Worm (Caenorhabditis elegans) whole organism, L4 larva: ENCODE data around the gene arrd-25.
A peak's percentile ranks its signal among the peaks of the same experiment; 100 is the strongest.

ENCODE experiments used
- F10B5.3 ChIP-seq: sonication (generic microtip); optimal IDR thresholded peaks from 2 replicates; lab custom pipeline; 2016; ENCODE audit warnings: mild to moderate bottlenecking, missing genetic modification characterization, missing compliant biosample characterization
- F37D6.2 ChIP-seq: sonication (generic microtip); optimal IDR thresholded peaks from 2 replicates; lab custom pipeline; 2016; ENCODE audit warnings: mild to moderate bottlenecking, missing genetic modification characterization, missing compliant biosample characterization
- F44E2.7 ChIP-seq: fragments of 200-800 bp; sonication (Bioruptor generic); IDR thresholded peaks from 2 replicates; pipeline ENCODE4 v2.1.2; 2022; ENCODE audit warnings: missing genetic modification characterization, missing compliant biosample characterization
- T26A8.4 ChIP-seq: fragments of 200-800 bp; sonication (Bioruptor generic); IDR thresholded peaks from 2 replicates; pipeline ENCODE4 v1.3.6; 2022; ENCODE audit warnings: missing genetic modification characterization, missing compliant biosample characterization
- Y5F2A.4 ChIP-seq: fragments of 200-800 bp; sonication (Bioruptor generic); optimal IDR thresholded peaks from 2 replicates; lab custom pipeline; 2018; ENCODE audit warnings: mild to moderate bottlenecking, missing genetic modification characterization, missing compliant biosample characterization
- Y75B8A.6 ChIP-seq: fragments of 200-800 bp; sonication (Bioruptor generic); IDR thresholded peaks from 2 replicates; pipeline ENCODE4 v1.3.6; 2022; ENCODE audit warnings: missing genetic modification reagents, missing genetic modification characterization, missing compliant biosample characterization
- aly-2 ChIP-seq: sonication (generic microtip); optimal IDR thresholded peaks from 2 replicates; lab custom pipeline; 2018; ENCODE audit warnings: missing biosample characterization, missing genetic modification characterization
- ceh-20 ChIP-seq: fragments of 200-800 bp; sonication (Bioruptor generic); IDR thresholded peaks from 2 replicates; pipeline ENCODE4 v1.3.6; 2022; ENCODE audit warnings: missing genetic modification reagents, missing genetic modification characterization, missing compliant biosample characterization
- ceh-32 ChIP-seq: sonication (generic microtip); optimal IDR thresholded peaks from 2 replicates; lab custom pipeline; 2016; ENCODE audit warnings: mild to moderate bottlenecking, missing genetic modification characterization, missing compliant biosample characterization; ENCODE audit not compliant: poor library complexity
- ceh-82 ChIP-seq: sonication (generic microtip); optimal IDR thresholded peaks from 2 replicates; lab custom pipeline; 2017; ENCODE audit warnings: missing biosample characterization, missing genetic modification characterization
- ces-1 ChIP-seq: fragments of 150-350 bp; sonication (generic microtip); optimal IDR thresholded peaks from 4 replicates; lab custom pipeline; 2014; ENCODE audit warnings: missing biosample characterization, missing genetic modification reagents, missing genetic modification characterization
- cey-2 ChIP-seq: sonication (generic microtip); optimal IDR thresholded peaks from 3 replicates; lab custom pipeline; 2017; ENCODE audit warnings: missing genetic modification characterization, mild to moderate bottlenecking, missing compliant biosample characterization, antibody characterized with exemption, borderline replicate concordance; ENCODE audit not compliant: insufficient read depth
- ctbp-1 ChIP-seq: fragments of 200-800 bp; sonication (Bioruptor generic); IDR thresholded peaks from 2 replicates; pipeline ENCODE4 v1.3.6; 2022; ENCODE audit warnings: missing genetic modification reagents, missing genetic modification characterization, missing compliant biosample characterization
- daf-16 ChIP-seq, 3 experiments: sonication (generic microtip); optimal IDR thresholded peaks; 2 replicates each; lab custom pipeline; 2016 to 2017; ENCODE audit warnings: missing genetic modification characterization in 3 of 3, missing genetic modification reagents in 3 of 3, mild to moderate bottlenecking in 2 of 3, missing compliant biosample characterization in 2 of 3, missing biosample characterization in 1 of 3, moderate library complexity in 1 of 3
- dmd-6 ChIP-seq: fragments of 200-800 bp; sonication (Bioruptor generic); IDR thresholded peaks from 2 replicates; pipeline ENCODE4 v1.3.6; 2022; ENCODE audit warnings: missing genetic modification reagents, missing genetic modification characterization, missing compliant biosample characterization
- dpl-1 ChIP-seq: fragments of 150-350 bp; optimal IDR thresholded peaks from 2 replicates; lab custom pipeline; 2014; ENCODE audit warnings: missing biosample characterization, missing genetic modification reagents, missing genetic modification characterization
- dve-1 ChIP-seq: sonication (generic microtip); optimal IDR thresholded peaks from 2 replicates; lab custom pipeline; 2017; ENCODE audit warnings: antibody characterized with exemption, mild to moderate bottlenecking, missing genetic modification characterization, missing compliant biosample characterization; ENCODE audit not compliant: insufficient read depth
- fos-1 ChIP-seq: fragments of 150-350 bp; optimal IDR thresholded peaks from 2 replicates; lab custom pipeline; 2014; ENCODE audit warnings: missing biosample characterization, missing genetic modification characterization
- hlh-11 ChIP-seq: fragments of 200-800 bp; sonication (Bioruptor generic); optimal IDR thresholded peaks from 2 replicates; lab custom pipeline; 2018; ENCODE audit warnings: mild to moderate bottlenecking, missing genetic modification characterization, missing compliant biosample characterization
- lin-1 ChIP-seq: fragments of 200-800 bp; sonication (Bioruptor generic); IDR thresholded peaks from 2 replicates; pipeline ENCODE4 v1.3.6; 2022; ENCODE audit warnings: missing genetic modification reagents, missing genetic modification characterization, missing compliant biosample characterization
- lin-15B ChIP-seq: fragments of 150-350 bp; sonication (generic microtip); optimal IDR thresholded peaks from 3 replicates; lab custom pipeline; 2014; ENCODE audit warnings: missing biosample characterization, missing genetic modification characterization
- lin-29 ChIP-seq: fragments of 200-800 bp; sonication (Bioruptor generic); IDR thresholded peaks from 2 replicates; pipeline ENCODE4 v1.3.6; 2022; ENCODE audit warnings: missing genetic modification reagents, missing genetic modification characterization, missing compliant biosample characterization
- lin-38 ChIP-seq: fragments of 200-800 bp; sonication (Bioruptor generic); IDR thresholded peaks from 2 replicates; pipeline ENCODE4 v1.3.6; 2022; ENCODE audit warnings: missing genetic modification reagents, missing genetic modification characterization, missing compliant biosample characterization
- lsy-2 ChIP-seq, 2 experiments: fragments of 150-350 bp in 1 of 2; sonication (generic microtip) in 1 of 2; optimal IDR thresholded peaks; 2 replicates each; lab custom pipeline; 2014 to 2017; ENCODE audit warnings: missing biosample characterization in 2 of 2, missing genetic modification characterization in 2 of 2
- mdl-1 ChIP-seq, 2 experiments: fragments of 150-350 bp in 1 of 2; sonication (generic microtip) in 1 of 2; optimal IDR thresholded peaks; 2 replicates each; lab custom pipeline; 2014 to 2017; ENCODE audit warnings: missing biosample characterization in 2 of 2, missing genetic modification characterization in 2 of 2
- mxl-3 ChIP-seq: fragments of 200-800 bp; sonication (Bioruptor generic); optimal IDR thresholded peaks from 2 replicates; lab custom pipeline; 2018; ENCODE audit warnings: mild to moderate bottlenecking, missing genetic modification characterization, missing compliant biosample characterization
- nhr-102 ChIP-seq: sonication (generic microtip); optimal IDR thresholded peaks from 2 replicates; lab custom pipeline; 2016; ENCODE audit warnings: mild to moderate bottlenecking, missing genetic modification characterization, moderate library complexity, missing compliant biosample characterization
- nhr-11 ChIP-seq: fragments of 150-350 bp; optimal IDR thresholded peaks from 2 replicates; lab custom pipeline; 2014; ENCODE audit warnings: missing biosample characterization, missing genetic modification characterization
- nhr-111 ChIP-seq: fragments of 200-800 bp; sonication (Bioruptor generic); optimal IDR thresholded peaks from 2 replicates; lab custom pipeline; 2018; ENCODE audit warnings: mild to moderate bottlenecking, missing genetic modification characterization, missing compliant biosample characterization
- nhr-237 ChIP-seq: sonication (generic microtip); optimal IDR thresholded peaks from 2 replicates; lab custom pipeline; 2017; ENCODE audit warnings: missing biosample characterization, missing genetic modification characterization
- nhr-28 ChIP-seq: fragments of 150-350 bp; optimal IDR thresholded peaks from 2 replicates; lab custom pipeline; 2014; ENCODE audit warnings: missing biosample characterization, missing genetic modification characterization
- nhr-41 ChIP-seq: fragments of 200-800 bp; sonication (Bioruptor generic); IDR thresholded peaks from 2 replicates; pipeline ENCODE4 v1.3.6; 2022; ENCODE audit warnings: missing genetic modification reagents, missing genetic modification characterization, missing compliant biosample characterization
- nhr-42 ChIP-seq: fragments of 200-800 bp; sonication (Bioruptor generic); IDR thresholded peaks from 2 replicates; pipeline ENCODE4 v1.3.6; 2022; ENCODE audit warnings: missing genetic modification characterization, missing compliant biosample characterization
- nhr-48 ChIP-seq: sonication (generic microtip); optimal IDR thresholded peaks from 2 replicates; lab custom pipeline; 2016; ENCODE audit warnings: mild to moderate bottlenecking, missing genetic modification characterization, missing compliant biosample characterization
- nhr-77 ChIP-seq: fragments of 150-350 bp; optimal IDR thresholded peaks from 2 replicates; lab custom pipeline; 2014; ENCODE audit warnings: missing biosample characterization, missing genetic modification characterization
- php-3 ChIP-seq: fragments of 200-800 bp; sonication (Bioruptor generic); IDR thresholded peaks from 2 replicates; pipeline ENCODE4 v1.3.6; 2022; ENCODE audit warnings: missing genetic modification reagents, missing genetic modification characterization, missing compliant biosample characterization
- pqm-1 ChIP-seq: sonication (generic microtip); optimal IDR thresholded peaks from 2 replicates; lab custom pipeline; 2017; ENCODE audit warnings: missing biosample characterization, missing genetic modification characterization
- saeg-2 ChIP-seq: fragments of 200-800 bp; sonication (Bioruptor generic); IDR thresholded peaks from 2 replicates; pipeline ENCODE4 v1.3.6; 2022; ENCODE audit warnings: missing genetic modification reagents, missing genetic modification characterization, missing compliant biosample characterization
- skn-1 ChIP-seq: fragments of 150-350 bp; optimal IDR thresholded peaks from 2 replicates; lab custom pipeline; 2014; ENCODE audit warnings: missing biosample characterization, missing genetic modification characterization
- tra-1 ChIP-seq: fragments of 200-800 bp; sonication (Bioruptor generic); IDR thresholded peaks from 2 replicates; pipeline ENCODE4 v1.3.6; 2022; ENCODE audit warnings: missing genetic modification reagents, missing genetic modification characterization, missing compliant biosample characterization
- unc-130 ChIP-seq: sonication (generic microtip); optimal IDR thresholded peaks from 2 replicates; lab custom pipeline; 2016; ENCODE audit warnings: missing genetic modification reagents, missing genetic modification characterization, missing compliant biosample characterization
- zfp-2 ChIP-seq: sonication (generic microtip); optimal IDR thresholded peaks from 2 replicates; lab custom pipeline; 2016; ENCODE audit warnings: mild to moderate bottlenecking, missing genetic modification characterization, missing compliant biosample characterization
- zip-11 ChIP-seq: fragments of 200-800 bp; sonication (Bioruptor generic); IDR thresholded peaks from 2 replicates; pipeline ENCODE4 v1.3.6; 2022; ENCODE audit warnings: missing genetic modification characterization, missing compliant biosample characterization
- ztf-7 ChIP-seq: fragments of 150-350 bp; optimal IDR thresholded peaks from 2 replicates; lab custom pipeline; 2014; ENCODE audit warnings: missing biosample characterization, missing genetic modification characterization

The arrd-25 gene

ce11 chrX:14070950-14071349, 37.4 kb downstream of the arrd-25 start, which contains the start of gene C33G3.4:
TSS of gene C33G3.4 (plus strand) at chrX:14071162.
- no peak for TF ChIP-seq nhr-111 (GFP tag; lab: Kevin White, UChicago)
- no peak for TF ChIP-seq lin-1 (GFP tag; lab: Robert Waterston, UW)
- no peak for TF ChIP-seq F44E2.7 (GFP tag; lab: Robert Waterston, UW)
- TF ChIP-seq hlh-11 (tag; lab: Kevin White, UChicago) = peak; percentile 94
- peak; percentile 95 for TF ChIP-seq dmd-6 (GFP tag; lab: Robert Waterston, UW)
- TF ChIP-seq F37D6.2 (tag; lab: Kevin White, UChicago) = no peak
- TF ChIP-seq zfp-2 (tag; lab: Kevin White, UChicago) = no peak
- no peak for TF ChIP-seq lin-15B (tag; lab: Kevin White, UChicago)
- TF ChIP-seq lsy-2 (tag; optimal IDR thresholded peaks at IDR 0.05; lab: Kevin White, UChicago) = no peak
- TF ChIP-seq nhr-42 (GFP tag; lab: Robert Waterston, UW) = no peak
- TF ChIP-seq nhr-77 (tag; lab: Kevin White, UChicago) = peak; percentile 41
- no peak for TF ChIP-seq zip-11
- TF ChIP-seq nhr-28 (tag; lab: Kevin White, UChicago) = peak; percentile 89
- 0 out of 2 replicates have a peak, but pooled peaks have one; percentile 45 for TF ChIP-seq saeg-2 (GFP tag; lab: Robert Waterston, UW)
- TF ChIP-seq aly-2 (tag; lab: Kevin White, UChicago) = no peak
- TF ChIP-seq Y75B8A.6 (GFP tag; lab: Robert Waterston, UW) = no peak
- no peak for TF ChIP-seq nhr-237
- no peak for TF ChIP-seq ztf-7
- TF ChIP-seq nhr-11 (tag; lab: Kevin White, UChicago) = no peak
- no peak for TF ChIP-seq lin-29
- no peak for TF ChIP-seq ces-1 (GFP tag; lab: Kevin White, UChicago)
- no peak for TF ChIP-seq F10B5.3 (tag; lab: Kevin White, UChicago)
- no peak for TF ChIP-seq ceh-82
- TF ChIP-seq ceh-20 (GFP tag; lab: Robert Waterston, UW) = peak; percentile 75
- peak; percentile 86 for TF ChIP-seq pqm-1 (tag; lab: Kevin White, UChicago)
- peak; percentile 64 for TF ChIP-seq mxl-3 (GFP tag; lab: Kevin White, UChicago)
- TF ChIP-seq T26A8.4 = no peak
- TF ChIP-seq fos-1 (tag; lab: Kevin White, UChicago) = no peak
- no peak for TF ChIP-seq Y5F2A.4 (GFP tag; lab: Kevin White, UChicago)
- no peak for TF ChIP-seq ctbp-1
- TF ChIP-seq php-3 = peak; percentile 95
- TF ChIP-seq tra-1 (GFP tag; lab: Robert Waterston, UW) = peak; percentile 92
- TF ChIP-seq cey-2 (tag; lab: Kevin White, UChicago) = no peak
- TF ChIP-seq dpl-1 (GFP tag; lab: Kevin White, UChicago) = no peak
- peak; percentile 93; the same call in 1 of the 2 replicates for TF ChIP-seq nhr-41 (GFP tag; lab: Robert Waterston, UW)
- no peak for TF ChIP-seq lin-38 (GFP tag; lab: Robert Waterston, UW)
- TF ChIP-seq nhr-48 (tag; lab: Kevin White, UChicago) = peak; percentile 53
- TF ChIP-seq nhr-102 (tag; lab: Kevin White, UChicago) = peak; percentile 60
- TF ChIP-seq ceh-32 (tag; lab: Kevin White, UChicago) = no peak
- no peak for TF ChIP-seq unc-130
- no peak for TF ChIP-seq skn-1 (tag; lab: Kevin White, UChicago)
- TF ChIP-seq daf-16 (GFP tag; optimal IDR thresholded peaks at IDR 0.05; lab: Kevin White, UChicago) = peak in 1 of 2 experiments; percentile 32
- peak; percentile 98 for TF ChIP-seq daf-16 (tag; optimal IDR thresholded peaks at IDR 0.05; lab: Kevin White, UChicago)
- peak; percentile 76 for TF ChIP-seq dve-1 (tag; lab: Kevin White, UChicago)
- no peak for TF ChIP-seq mdl-1 (tag; optimal IDR thresholded peaks at IDR 0.05; lab: Kevin White, UChicago)
